Worm (Caenorhabditis elegans): ENCODE data around the gene C15H7.3.
A peak's percentile ranks its signal among the peaks of the same experiment; 100 is the strongest.

- TF ChIP-seq mep-1 (tag; optimal IDR thresholded peaks at IDR 0.05) (peak; percentile 46), ceh-88 (GFP tag; IDR thresholded peaks at IDR 0.05) (no peak), lin-39 (tag; optimal IDR thresholded peaks at IDR 0.05) (no peak), lin-13 (GFP tag; optimal IDR thresholded peaks at IDR 0.05) (peak; percentile 55)
Observed at ce11 chrIII:9666239-9666638, 14.5 kb upstream of the C15H7.3 start.

Measured in whole organism, L1 larva.